Worm (Caenorhabditis elegans) whole organism, L2 larva: ENCODE measurements around the gene R04B5.6.

ENCODE experiments used
- C34F6.9 ChIP-seq: fragments of 150-350 bp; optimal IDR thresholded peaks from 2 replicates; lab custom pipeline; 2014; ENCODE audit warnings: missing biosample characterization, missing genetic modification characterization
- R02D3.7 ChIP-seq: fragments of 150-350 bp; optimal IDR thresholded peaks from 2 replicates; lab custom pipeline; 2014; ENCODE audit warnings: missing biosample characterization, missing genetic modification characterization
- Y55F3AM.14 ChIP-seq: fragments of 200-800 bp; sonication (Bioruptor generic); optimal IDR thresholded peaks from 2 replicates; lab custom pipeline; 2018; ENCODE audit warnings: mild to moderate bottlenecking, missing genetic modification characterization, missing compliant biosample characterization
- ZK546.5 ChIP-seq: sonication (generic microtip); optimal IDR thresholded peaks from 2 replicates; lab custom pipeline; 2017; ENCODE audit warnings: missing biosample characterization, missing genetic modification characterization
- aly-2 ChIP-seq: fragments of 150-350 bp; optimal IDR thresholded peaks from 2 replicates; lab custom pipeline; 2014; ENCODE audit warnings: missing biosample characterization, missing genetic modification characterization
- ama-1 ChIP-seq: fragments of 150-350 bp; optimal IDR thresholded peaks from 2 replicates; lab custom pipeline; 2018; ENCODE audit warnings: inconsistent platforms
- crh-2 ChIP-seq: sonication (generic microtip); optimal IDR thresholded peaks from 2 replicates; lab custom pipeline; 2017; ENCODE audit warnings: missing biosample characterization, missing genetic modification characterization
- egl-27 ChIP-seq: sonication (generic microtip); optimal IDR thresholded peaks from 3 replicates; lab custom pipeline; 2017; ENCODE audit warnings: missing biosample characterization, missing genetic modification reagents, missing genetic modification characterization
- elt-1 ChIP-seq: fragments of 150-350 bp; optimal IDR thresholded peaks from 2 replicates; lab custom pipeline; 2014; ENCODE audit warnings: missing biosample characterization, missing genetic modification characterization
- elt-3 ChIP-seq: sonication (generic microtip); optimal IDR thresholded peaks from 2 replicates; lab custom pipeline; 2017; ENCODE audit warnings: missing biosample characterization, missing genetic modification characterization
- fos-1 ChIP-seq: fragments of 150-350 bp; optimal IDR thresholded peaks from 2 replicates; lab custom pipeline; 2014; ENCODE audit warnings: missing biosample characterization, missing genetic modification characterization
- gmeb-1 ChIP-seq: fragments of 150-350 bp; optimal IDR thresholded peaks from 2 replicates; lab custom pipeline; 2014; ENCODE audit warnings: missing biosample characterization, missing genetic modification characterization
- lin-13 ChIP-seq: fragments of 150-350 bp; optimal IDR thresholded peaks from 2 replicates; lab custom pipeline; 2014; ENCODE audit warnings: missing biosample characterization, missing genetic modification reagents, missing genetic modification characterization
- lin-39 ChIP-seq: fragments of 150-350 bp; optimal IDR thresholded peaks from 2 replicates; lab custom pipeline; 2014; ENCODE audit warnings: missing biosample characterization, missing genetic modification reagents, missing genetic modification characterization
- lsy-2 ChIP-seq, 2 experiments: fragments of 150-350 bp in 1 of 2; sonication (generic microtip) in 1 of 2; optimal IDR thresholded peaks; 2 replicates each; lab custom pipeline; 2014 to 2017; ENCODE audit warnings: missing biosample characterization in 2 of 2, missing genetic modification characterization in 2 of 2
- mdl-1 ChIP-seq, 2 experiments: fragments of 150-350 bp in 1 of 2; sonication (generic microtip) in 1 of 2; optimal IDR thresholded peaks; 2 replicates each; lab custom pipeline; 2017; ENCODE audit warnings: missing biosample characterization in 2 of 2, missing genetic modification characterization in 2 of 2
- nhr-10 ChIP-seq: sonication (generic microtip); optimal IDR thresholded peaks from 2 replicates; lab custom pipeline; 2017; ENCODE audit warnings: missing biosample characterization, missing genetic modification characterization
- nhr-11 ChIP-seq: fragments of 150-350 bp; optimal IDR thresholded peaks from 2 replicates; lab custom pipeline; 2014; ENCODE audit warnings: missing biosample characterization, missing genetic modification characterization
- nhr-12 ChIP-seq: fragments of 150-350 bp; optimal IDR thresholded peaks from 2 replicates; lab custom pipeline; 2014; ENCODE audit warnings: missing biosample characterization, missing genetic modification characterization
- nhr-129 ChIP-seq: fragments of 150-350 bp; optimal IDR thresholded peaks from 2 replicates; lab custom pipeline; 2014; ENCODE audit warnings: missing biosample characterization, missing genetic modification characterization
- nhr-23 ChIP-seq: fragments of 150-350 bp; optimal IDR thresholded peaks from 2 replicates; lab custom pipeline; 2014; ENCODE audit warnings: missing biosample characterization, missing genetic modification reagents, missing genetic modification characterization
- nhr-237 ChIP-seq: fragments of 150-350 bp; optimal IDR thresholded peaks from 2 replicates; lab custom pipeline; 2014; ENCODE audit warnings: missing biosample characterization, missing genetic modification characterization
- nhr-25 ChIP-seq: fragments of 150-350 bp; sonication (generic microtip); optimal IDR thresholded peaks from 3 replicates; lab custom pipeline; 2014; ENCODE audit warnings: missing biosample characterization, missing genetic modification characterization
- nhr-6 ChIP-seq: fragments of 150-350 bp; optimal IDR thresholded peaks from 2 replicates; lab custom pipeline; 2014; ENCODE audit warnings: missing biosample characterization, missing genetic modification characterization
- nhr-77 ChIP-seq: fragments of 150-350 bp; optimal IDR thresholded peaks from 2 replicates; lab custom pipeline; 2014; ENCODE audit warnings: missing biosample characterization, missing genetic modification characterization
- peb-1 ChIP-seq: fragments of 150-350 bp; optimal IDR thresholded peaks from 2 replicates; lab custom pipeline; 2014; ENCODE audit warnings: missing biosample characterization, missing genetic modification characterization
- sma-3 ChIP-seq: sonication (generic microtip); optimal IDR thresholded peaks from 2 replicates; lab custom pipeline; 2016; ENCODE audit warnings: missing genetic modification reagents, missing genetic modification characterization, missing compliant biosample characterization
- sma-9 ChIP-seq, 2 experiments: fragments of 150-350 bp in 1 of 2; sonication (generic microtip) in 1 of 2; optimal IDR thresholded peaks; 2 replicates each; lab custom pipeline; 2014 to 2016; ENCODE audit warnings: missing genetic modification characterization in 2 of 2, mild to moderate bottlenecking in 1 of 2, missing biosample characterization in 1 of 2, missing compliant biosample characterization in 1 of 2, missing genetic modification reagents in 1 of 2, moderate library complexity in 1 of 2
- unc-55 ChIP-seq: fragments of 150-350 bp; sonication (generic microtip); optimal IDR thresholded peaks from 3 replicates; lab custom pipeline; 2014; ENCODE audit warnings: missing biosample characterization, missing genetic modification reagents, missing genetic modification characterization
- unc-62 ChIP-seq: fragments of 150-350 bp; optimal IDR thresholded peaks from 2 replicates; lab custom pipeline; 2014; ENCODE audit warnings: missing biosample characterization, missing genetic modification reagents, missing genetic modification characterization
- zag-1 ChIP-seq: fragments of 150-350 bp; optimal IDR thresholded peaks from 2 replicates; lab custom pipeline; 2014; ENCODE audit warnings: missing biosample characterization, missing genetic modification characterization
- ztf-1 ChIP-seq: fragments of 200-800 bp; sonication (Bioruptor generic); conservative IDR thresholded peaks from 2 replicates; pipeline ENCODE4 v1.3.6; 2022; ENCODE audit warnings: missing genetic modification characterization, missing compliant biosample characterization
- ztf-11 ChIP-seq: sonication (generic microtip); optimal IDR thresholded peaks from 2 replicates; lab custom pipeline; 2017; ENCODE audit warnings: missing biosample characterization, missing genetic modification characterization
- ztf-4 ChIP-seq: fragments of 150-350 bp; optimal IDR thresholded peaks from 2 replicates; lab custom pipeline; 2014; ENCODE audit warnings: missing biosample characterization, missing genetic modification characterization

Gene R04B5.6

DNA sequence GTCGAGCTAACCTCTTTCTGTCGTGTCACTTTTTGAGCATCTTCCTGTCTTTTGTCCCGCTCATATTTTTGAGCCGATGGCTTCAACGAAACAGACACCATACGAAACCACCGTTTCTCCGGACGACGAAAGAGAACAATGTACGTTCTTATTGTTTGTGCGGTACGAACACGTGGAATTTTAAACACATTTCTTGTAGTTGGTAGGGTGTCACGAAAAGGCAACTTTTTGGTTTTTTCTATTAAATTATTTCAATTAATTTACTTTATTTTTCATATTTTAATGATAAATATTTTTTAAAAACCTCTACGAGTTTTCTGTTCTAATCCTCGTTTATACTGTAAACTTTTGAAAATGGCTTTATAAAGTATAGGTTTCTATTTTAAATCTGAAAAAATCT, 6.2 kb downstream of the R04B5.6 start, which contains the start of gene R04B5.11:
Gene R04B5.11, minus strand, starts transcription at position 101 of the 400 bp plus-strand sequence.
- TF ChIP-seq R02D3.7 = no peak
- TF ChIP-seq nhr-25 (tag; lab: Kevin White, UChicago) = no peak
- no peak for TF ChIP-seq egl-27 (tag; lab: Kevin White, UChicago)
- no peak for TF ChIP-seq unc-55 (GFP tag; lab: Kevin White, UChicago)
- TF ChIP-seq nhr-12 (tag; lab: Kevin White, UChicago) = no peak

DNA sequence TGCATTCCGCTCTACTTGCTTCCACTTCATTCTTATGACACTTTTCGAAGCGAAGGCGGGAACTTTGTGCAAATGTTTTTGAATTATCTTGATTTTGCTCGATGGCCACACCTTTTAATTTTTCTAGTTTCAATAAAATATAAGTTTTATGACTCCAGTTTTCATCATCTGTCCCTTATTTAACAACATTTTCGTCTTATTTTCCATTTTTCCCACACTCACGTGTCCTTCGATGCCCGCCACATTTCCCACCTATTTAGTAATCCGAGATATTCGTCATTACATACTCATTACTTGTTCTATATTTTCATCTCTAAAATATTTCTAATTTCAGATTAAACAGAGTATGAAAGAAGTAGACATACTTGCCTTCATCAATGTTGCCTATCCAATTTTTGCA, 9.4 kb downstream of the R04B5.6 start, which contains the start of gene srd-49:
Gene srd-49, plus strand, starts transcription at position 301 of the 400 bp plus-strand sequence.
- TF ChIP-seq lin-13 = no peak
- TF ChIP-seq C34F6.9 (tag; lab: Kevin White, UChicago) = no peak
- TF ChIP-seq nhr-25 (tag; lab: Kevin White, UChicago) = no peak
- TF ChIP-seq Y55F3AM.14 = no peak
- no peak for TF ChIP-seq nhr-77 (tag; lab: Kevin White, UChicago)
- TF ChIP-seq zag-1 = no peak
- no peak for TF ChIP-seq gmeb-1 (tag; lab: Kevin White, UChicago)
- TF ChIP-seq elt-1 (tag; lab: Kevin White, UChicago) = no peak

DNA sequence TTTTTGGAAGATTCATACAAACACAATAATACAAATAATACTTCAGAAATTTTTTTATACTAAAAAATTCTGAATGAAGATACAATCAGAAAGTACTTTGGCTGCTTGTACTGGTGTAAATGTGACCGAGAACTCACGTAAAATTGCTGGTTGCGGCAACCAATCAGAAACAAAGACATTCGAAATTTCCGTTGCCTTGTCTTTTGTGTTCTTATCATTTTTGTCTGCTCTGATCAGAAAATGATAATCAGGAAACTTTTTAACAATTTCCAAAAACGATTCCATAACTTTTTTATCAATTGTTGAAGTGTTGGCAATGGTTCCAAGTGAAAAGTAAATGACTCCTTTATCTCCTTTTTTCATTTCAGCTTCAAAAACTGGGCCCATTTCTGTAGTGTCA, 12.0 kb downstream of the R04B5.6 start:
- TF ChIP-seq Y55F3AM.14 = no peak
- no peak for TF ChIP-seq nhr-129 (tag; lab: Kevin White, UChicago)
- TF ChIP-seq lin-13 = no peak
- TF ChIP-seq nhr-11 (tag; lab: Kevin White, UChicago) = no peak
- TF ChIP-seq sma-9 (GFP tag; optimal IDR thresholded peaks at IDR 0.05; lab: Kevin White, UChicago) = no peak
- TF ChIP-seq sma-9 (tag; optimal IDR thresholded peaks at IDR 0.05; lab: Kevin White, UChicago) = no peak
- TF ChIP-seq nhr-77 (tag; lab: Kevin White, UChicago) = no peak
- no peak for TF ChIP-seq ztf-1
- no peak for TF ChIP-seq peb-1 (tag; lab: Kevin White, UChicago)
- peak; percentile 33 for TF ChIP-seq gmeb-1 (tag; lab: Kevin White, UChicago)
- no peak for TF ChIP-seq aly-2 (tag; lab: Kevin White, UChicago)
- TF ChIP-seq nhr-25 (tag; lab: Kevin White, UChicago) = no peak
- no peak for TF ChIP-seq elt-1 (tag; lab: Kevin White, UChicago)
- TF ChIP-seq nhr-23 (tag; lab: Kevin White, UChicago) = no peak
- TF ChIP-seq crh-2 = peak; percentile 32
- no peak for TF ChIP-seq lin-39
- no peak for TF ChIP-seq nhr-10
- TF ChIP-seq fos-1 (tag; lab: Kevin White, UChicago) = peak; percentile 83
- no peak for TF ChIP-seq nhr-12 (tag; lab: Kevin White, UChicago)

DNA sequence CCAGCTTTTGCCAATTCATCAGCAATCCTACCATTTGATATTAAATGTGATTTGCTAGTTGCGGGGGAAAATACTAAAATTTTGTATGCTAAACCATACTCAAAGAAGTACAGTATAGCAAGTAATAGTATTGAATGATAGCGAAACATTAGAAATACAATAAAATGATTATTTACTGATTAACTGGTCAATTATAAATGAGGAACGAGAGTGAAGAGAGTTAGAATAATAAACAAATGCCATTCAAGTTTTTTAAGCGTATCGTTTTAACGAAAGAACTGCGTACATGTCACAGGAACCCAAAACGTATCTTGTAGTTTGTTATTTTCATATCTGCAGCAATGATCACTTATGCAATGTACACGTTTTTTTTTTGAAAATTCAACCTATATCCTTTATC, 13.5 kb downstream of the R04B5.6 start, which contains the start of gene ugt-47:
Gene ugt-47, minus strand, starts transcription at position 169 of the 400 bp plus-strand sequence.
- TF ChIP-seq unc-62 (GFP tag; lab: Kevin White, UChicago) = no peak
- no peak for TF ChIP-seq nhr-77 (tag; lab: Kevin White, UChicago)
- no peak for TF ChIP-seq nhr-12 (tag; lab: Kevin White, UChicago)
- no peak for TF ChIP-seq sma-3 (GFP tag; lab: Kevin White, UChicago)
- no peak for TF ChIP-seq elt-1 (tag; lab: Kevin White, UChicago)
- no peak for TF ChIP-seq lsy-2 (tag; optimal IDR thresholded peaks at IDR 0.05; lab: Kevin White, UChicago)
- TF ChIP-seq sma-9 (GFP tag; optimal IDR thresholded peaks at IDR 0.05; lab: Kevin White, UChicago) = no peak
- no peak for TF ChIP-seq sma-9 (tag; optimal IDR thresholded peaks at IDR 0.05; lab: Kevin White, UChicago)
- no peak for TF ChIP-seq ztf-11 (tag; lab: Kevin White, UChicago)
- TF ChIP-seq elt-3 = no peak
- TF ChIP-seq ama-1 = no peak
- TF ChIP-seq mdl-1 (tag; optimal IDR thresholded peaks at IDR 0.05; lab: Kevin White, UChicago) = no peak
- no peak for TF ChIP-seq fos-1 (tag; lab: Kevin White, UChicago)
- no peak for TF ChIP-seq peb-1 (tag; lab: Kevin White, UChicago)
- TF ChIP-seq nhr-10 = no peak
- no peak for TF ChIP-seq nhr-237 (tag; lab: Kevin White, UChicago)
- no peak for TF ChIP-seq nhr-25 (tag; lab: Kevin White, UChicago)

DNA sequence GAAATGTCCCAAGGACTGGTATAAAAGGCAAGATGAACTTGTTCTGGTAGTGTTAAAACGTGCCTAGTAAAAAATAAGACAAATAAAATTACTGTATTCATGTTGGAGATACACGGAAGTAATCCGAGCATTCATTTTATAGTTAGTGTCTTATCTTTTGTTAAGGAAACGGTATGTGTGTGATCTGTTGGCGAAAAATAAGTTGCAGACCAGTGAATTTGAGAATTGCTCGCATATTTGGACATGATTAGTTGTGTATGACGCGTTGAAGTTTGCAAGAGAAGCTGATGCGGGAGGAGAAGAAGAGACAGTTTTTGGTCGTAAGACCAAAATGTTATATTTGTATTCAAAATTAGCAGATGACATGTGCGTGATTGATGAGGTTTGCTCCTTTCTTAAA, 17.0 kb downstream of the R04B5.6 start, which contains the start of gene C08B6.14:
Gene C08B6.14, minus strand, starts transcription at position 101 of the 400 bp plus-strand sequence.
- TF ChIP-seq nhr-25 (tag; lab: Kevin White, UChicago) = no peak
- no peak for TF ChIP-seq C34F6.9 (tag; lab: Kevin White, UChicago)
- TF ChIP-seq ZK546.5 (tag; lab: Kevin White, UChicago) = no peak
- TF ChIP-seq R02D3.7 = no peak
- no peak for TF ChIP-seq zag-1
- TF ChIP-seq ztf-4 (tag; lab: Kevin White, UChicago) = no peak
- no peak for TF ChIP-seq nhr-23 (tag; lab: Kevin White, UChicago)
- TF ChIP-seq unc-62 (GFP tag; lab: Kevin White, UChicago) = no peak
- no peak for TF ChIP-seq nhr-12 (tag; lab: Kevin White, UChicago)
- TF ChIP-seq nhr-6 (tag; lab: Kevin White, UChicago) = no peak
- TF ChIP-seq elt-3 = no peak
- TF ChIP-seq crh-2 = no peak
